Fruit fly (Drosophila melanogaster) whole organism, embryonic: Measurements from ENCODE around the gene CG10337.

ENCODE experiments used
- Asciz ChIP-seq: fragments of 200-800 bp; sonication (Bioruptor generic); optimal IDR thresholded peaks from 2 replicates; lab custom pipeline; 2017; ENCODE audit warnings: missing biosample characterization, mild to moderate bottlenecking, missing genetic modification characterization, missing genetic modification reagents
- B-H1 ChIP-seq: fragments of 200-800 bp; sonication (Bioruptor generic); IDR thresholded peaks from 3 replicates; pipeline ENCODE4 v1.3.6; 2022; ENCODE audit warnings: missing biosample characterization, missing genetic modification characterization
- Bgb ChIP-seq: fragments of 200-800 bp; sonication (Bioruptor generic); IDR thresholded peaks from 2 replicates; pipeline ENCODE4 v1.3.6; 2022; ENCODE audit warnings: missing biosample characterization, missing genetic modification characterization; ENCODE audit not compliant: partially characterized antibody
- CG10543 ChIP-seq: fragments of 200-800 bp; sonication (Bioruptor generic); optimal IDR thresholded peaks from 3 replicates; lab custom pipeline; 2017; ENCODE audit warnings: missing biosample characterization, mild to moderate bottlenecking, missing genetic modification characterization, moderate library complexity
- CG10959 ChIP-seq: fragments of 200-800 bp; sonication (Bioruptor generic); IDR thresholded peaks from 2 replicates; pipeline ENCODE4 v1.3.6; 2022; ENCODE audit warnings: missing biosample characterization, missing genetic modification characterization
- CG11085 ChIP-seq: fragments of 200-800 bp; sonication (Bioruptor generic); IDR thresholded peaks from 2 replicates; pipeline ENCODE4 v1.3.6; 2022; ENCODE audit warnings: missing biosample characterization, missing genetic modification characterization
- CG11504 ChIP-seq: fragments of 200-800 bp; sonication (Bioruptor generic); optimal IDR thresholded peaks from 3 replicates; lab custom pipeline; 2019; ENCODE audit warnings: missing biosample characterization, mild to moderate bottlenecking, missing genetic modification characterization, moderate library complexity
- CG12299 ChIP-seq: fragments of 200-800 bp; sonication (Bioruptor generic); optimal IDR thresholded peaks from 2 replicates; lab custom pipeline; 2018; ENCODE audit warnings: missing biosample characterization, mild to moderate bottlenecking, missing genetic modification characterization
- CG1647 ChIP-seq: fragments of 200-800 bp; sonication (Bioruptor generic); optimal IDR thresholded peaks from 3 replicates; lab custom pipeline; 2016; ENCODE audit warnings: missing biosample characterization, missing genetic modification characterization
- CG17912 ChIP-seq: fragments of 200-800 bp; sonication (Bioruptor generic); optimal IDR thresholded peaks from 2 replicates; lab custom pipeline; 2018; ENCODE audit warnings: missing biosample characterization, mild to moderate bottlenecking, missing genetic modification characterization
- CG18476 ChIP-seq: fragments of 200-800 bp; sonication (Bioruptor generic); optimal IDR thresholded peaks from 2 replicates; lab custom pipeline; 2016; ENCODE audit warnings: missing biosample characterization, mild to moderate bottlenecking, missing genetic modification characterization
- CG2120 ChIP-seq: fragments of 200-800 bp; sonication (Bioruptor generic); optimal IDR thresholded peaks from 3 replicates; lab custom pipeline; 2016; ENCODE audit warnings: missing biosample characterization, missing genetic modification characterization
- CG2129 ChIP-seq: fragments of 200-800 bp; sonication (Bioruptor generic); IDR thresholded peaks from 2 replicates; pipeline ENCODE4 v1.3.6; 2022; ENCODE audit warnings: missing biosample characterization, missing genetic modification characterization; ENCODE audit not compliant: partially characterized antibody
- CG30431 ChIP-seq: fragments of 200-800 bp; sonication (Bioruptor generic); optimal IDR thresholded peaks from 2 replicates; lab custom pipeline; 2017; ENCODE audit warnings: missing biosample characterization, missing genetic modification characterization
- CG3838 ChIP-seq: fragments of 200-800 bp; sonication (Bioruptor generic); optimal IDR thresholded peaks from 3 replicates; lab custom pipeline; 2016; ENCODE audit warnings: missing biosample characterization, missing genetic modification characterization
- CG3995 ChIP-seq: fragments of 200-800 bp; sonication (Bioruptor generic); optimal IDR thresholded peaks from 3 replicates; lab custom pipeline; 2016; ENCODE audit warnings: missing biosample characterization, missing genetic modification characterization
- CG5180 ChIP-seq: fragments of 200-800 bp; sonication (Bioruptor generic); optimal IDR thresholded peaks from 3 replicates; lab custom pipeline; 2017; ENCODE audit warnings: missing biosample characterization, missing genetic modification characterization, mild to moderate bottlenecking, moderate library complexity, missing genetic modification reagents
- CG7786 ChIP-seq: fragments of 200-800 bp; sonication (Bioruptor generic); optimal IDR thresholded peaks from 2 replicates; lab custom pipeline; 2016; ENCODE audit warnings: missing biosample characterization, missing genetic modification characterization
- Dbx ChIP-seq: fragments of 200-800 bp; sonication (Bioruptor generic); IDR thresholded peaks from 3 replicates; pipeline ENCODE4 v1.3.6; 2022; ENCODE audit warnings: missing biosample characterization, missing genetic modification characterization
- Dip2 ChIP-seq: fragments of 200-800 bp; sonication (Bioruptor generic); IDR thresholded peaks from 2 replicates; pipeline ENCODE4 v1.3.6; 2022; ENCODE audit warnings: missing biosample characterization, missing genetic modification characterization
- Dip3 ChIP-seq: fragments of 200-800 bp; sonication (Bioruptor generic); optimal IDR thresholded peaks from 3 replicates; lab custom pipeline; 2016; ENCODE audit warnings: missing biosample characterization, missing genetic modification characterization
- Dll ChIP-seq: fragments of 200-800 bp; sonication (Bioruptor generic); IDR thresholded peaks from 4 replicates; pipeline ENCODE4 v1.3.6; 2022; ENCODE audit warnings: missing biosample characterization, missing genetic modification characterization; ENCODE audit not compliant: partially characterized antibody
- HLH54F ChIP-seq: fragments of 200-800 bp; sonication (Bioruptor generic); optimal IDR thresholded peaks from 3 replicates; lab custom pipeline; 2016; ENCODE audit warnings: missing biosample characterization, missing genetic modification characterization
- Hand ChIP-seq: fragments of 200-800 bp; sonication (Bioruptor generic); optimal IDR thresholded peaks from 2 replicates; lab custom pipeline; 2017; ENCODE audit warnings: mild to moderate bottlenecking, missing biosample characterization, missing genetic modification reagents, missing genetic modification characterization
- Hr78 ChIP-seq, 2 experiments: fragments of 200-800 bp in 1 of 2; fragments of >200 bp in 1 of 2; sonication (Bioruptor generic) in 1 of 2; optimal IDR thresholded peaks; 2 replicates each; lab custom pipeline; 2017 to 2019; ENCODE audit warnings: missing biosample characterization in 2 of 2, missing genetic modification characterization in 2 of 2, mild to moderate bottlenecking in 1 of 2, moderate library complexity in 1 of 2
- MESR4 ChIP-seq: fragments of 200-800 bp; sonication (Bioruptor generic); optimal IDR thresholded peaks from 2 replicates; lab custom pipeline; 2018; ENCODE audit warnings: missing biosample characterization, mild to moderate bottlenecking, missing genetic modification characterization, moderate library complexity
- NFAT ChIP-seq: fragments of 200-800 bp; sonication (Bioruptor generic); IDR thresholded peaks from 2 replicates; pipeline ENCODE4 v1.3.6; 2022; ENCODE audit warnings: missing biosample characterization, missing genetic modification characterization
- Nf-YB ChIP-seq: fragments of 200-800 bp; sonication (Bioruptor generic); optimal IDR thresholded peaks from 3 replicates; lab custom pipeline; 2019; ENCODE audit warnings: missing biosample characterization, mild to moderate bottlenecking, missing genetic modification characterization, moderate library complexity
- Rx ChIP-seq: fragments of 200-800 bp; sonication (Bioruptor generic); IDR thresholded peaks from 2 replicates; pipeline ENCODE4 v1.3.6; 2022; ENCODE audit warnings: missing biosample characterization, missing genetic modification characterization
- Six4 ChIP-seq: fragments of 200-800 bp; sonication (Bioruptor generic); optimal IDR thresholded peaks from 2 replicates; lab custom pipeline; 2016; ENCODE audit warnings: missing biosample characterization, missing genetic modification characterization
- Taf1 ChIP-seq: fragments of 200-800 bp; sonication (Bioruptor generic); IDR thresholded peaks from 2 replicates; pipeline ENCODE4 v1.3.6; 2022; ENCODE audit warnings: missing biosample characterization, missing genetic modification characterization
- Xbp1 ChIP-seq: fragments of 200-800 bp; sonication (Bioruptor generic); optimal IDR thresholded peaks from 3 replicates; lab custom pipeline; 2016; ENCODE audit warnings: missing biosample characterization, mild to moderate bottlenecking, missing genetic modification characterization
- ap ChIP-seq: fragments of 200-800 bp; sonication (Bioruptor generic); IDR thresholded peaks from 2 replicates; pipeline ENCODE4 v1.3.6; 2022; ENCODE audit warnings: missing biosample characterization, missing genetic modification characterization
- ato ChIP-seq: fragments of 200-800 bp; sonication (Bioruptor generic); IDR thresholded peaks from 2 replicates; pipeline ENCODE4 v1.3.6; 2022; ENCODE audit warnings: missing biosample characterization, missing genetic modification characterization; ENCODE audit not compliant: partially characterized antibody
- bowl ChIP-seq: fragments of 200-800 bp; sonication (Bioruptor generic); IDR thresholded peaks from 2 replicates; pipeline ENCODE4 v1.3.6; 2022; ENCODE audit warnings: missing biosample characterization, missing genetic modification characterization
- cato ChIP-seq: fragments of 200-800 bp; sonication (Bioruptor generic); optimal IDR thresholded peaks from 2 replicates; lab custom pipeline; 2016; ENCODE audit warnings: missing biosample characterization, missing genetic modification characterization, borderline replicate concordance
- emc ChIP-seq: fragments of 200-800 bp; sonication (Bioruptor generic); optimal IDR thresholded peaks from 2 replicates; lab custom pipeline; 2016; ENCODE audit warnings: missing biosample characterization, missing genetic modification characterization
- fd102C ChIP-seq: fragments of 200-800 bp; sonication (Bioruptor generic); optimal IDR thresholded peaks from 2 replicates; lab custom pipeline; 2018; ENCODE audit warnings: missing biosample characterization, mild to moderate bottlenecking, missing genetic modification characterization, moderate library complexity
- fd64A ChIP-seq: fragments of 200-800 bp; sonication (Bioruptor generic); optimal IDR thresholded peaks from 3 replicates; lab custom pipeline; 2018; ENCODE audit warnings: missing biosample characterization, mild to moderate bottlenecking, missing genetic modification characterization
- gem ChIP-seq: fragments of 200-800 bp; sonication (Bioruptor generic); optimal IDR thresholded peaks from 2 replicates; lab custom pipeline; 2019; ENCODE audit warnings: missing biosample characterization, mild to moderate bottlenecking, missing genetic modification characterization, moderate library complexity
- insv ChIP-seq, 2 experiments: fragments of 200-800 bp; sonication (Bioruptor generic); optimal IDR thresholded peaks; 3 replicates each; lab custom pipeline; 2016 to 2018; ENCODE audit warnings: missing biosample characterization in 2 of 2, missing genetic modification characterization in 2 of 2
- mam ChIP-seq: fragments of 200-800 bp; sonication (Bioruptor generic); optimal IDR thresholded peaks from 3 replicates; lab custom pipeline; 2016; ENCODE audit warnings: missing biosample characterization, missing genetic modification characterization
- peb ChIP-seq: fragments of 200-800 bp; sonication (Bioruptor generic); IDR thresholded peaks from 2 replicates; pipeline ENCODE4 v1.3.6; 2022; ENCODE audit warnings: missing biosample characterization, missing genetic modification characterization
- pum ChIP-seq: fragments of 200-800 bp; sonication (Bioruptor generic); optimal IDR thresholded peaks from 2 replicates; lab custom pipeline; 2016; ENCODE audit warnings: missing biosample characterization, missing genetic modification characterization
- ranshi ChIP-seq: fragments of 200-800 bp; sonication (Bioruptor generic); IDR thresholded peaks from 2 replicates; pipeline ENCODE4 v1.3.6; 2022; ENCODE audit warnings: missing biosample characterization, missing genetic modification characterization
- repo ChIP-seq: fragments of 200-800 bp; sonication (Bioruptor generic); optimal IDR thresholded peaks from 2 replicates; lab custom pipeline; 2016; ENCODE audit warnings: missing biosample characterization, missing genetic modification characterization
- sd ChIP-seq: fragments of 200-800 bp; sonication (Bioruptor generic); optimal IDR thresholded peaks from 3 replicates; lab custom pipeline; 2018; ENCODE audit warnings: missing biosample characterization, mild to moderate bottlenecking, missing genetic modification characterization, moderate library complexity
- slbo ChIP-seq: fragments of 200-800 bp; sonication (Bioruptor generic); IDR thresholded peaks from 2 replicates; pipeline ENCODE4 v1.3.6; 2022; ENCODE audit warnings: missing biosample characterization, missing genetic modification characterization
- tll ChIP-seq, 2 experiments: fragments of 200-800 bp in 1 of 2; fragments of >200 bp in 1 of 2; sonication (Bioruptor generic) in 1 of 2; optimal IDR thresholded peaks; 2 replicates each; lab custom pipeline; 2017 to 2019; ENCODE audit warnings: missing biosample characterization in 2 of 2, missing genetic modification characterization in 2 of 2, mild to moderate bottlenecking in 1 of 2, moderate library complexity in 1 of 2
- vfl ChIP-seq: fragments of 200-800 bp; sonication (Bioruptor generic); optimal IDR thresholded peaks from 2 replicates; lab custom pipeline; 2016; ENCODE audit warnings: missing biosample characterization, missing genetic modification characterization
- z ChIP-seq: fragments of 200-800 bp; sonication (Bioruptor generic); IDR thresholded peaks from 3 replicates; pipeline ENCODE4 v1.3.6; 2022; ENCODE audit warnings: missing biosample characterization, missing genetic modification characterization

CG10337 gene

dm6 chr2L:19582185-19582584, 35.4 kb upstream of the CG10337 start, which contains the start of gene Hakai (continued):
- TF ChIP-seq tll (GFP tag; optimal IDR thresholded peaks at IDR 0.05; lab: Kevin White, UChicago), result no peak
- peak; percentile 77 for TF ChIP-seq repo
- peak; percentile 18 for TF ChIP-seq CG30431 (GFP tag; lab: Kevin White, UChicago)
- TF ChIP-seq Dip3 (GFP tag; lab: Kevin White, UChicago), result peak; percentile 65
- TF ChIP-seq CG11085 (GFP tag; lab: Robert Waterston, UW), result no peak
- TF ChIP-seq HLH54F (GFP tag; lab: Kevin White, UChicago), result peak; percentile 73
- no peak for TF ChIP-seq CG10959
- peak; percentile 77 for TF ChIP-seq pum
- TF ChIP-seq CG2120 (GFP tag; lab: Kevin White, UChicago), result peak; percentile 75
- no peak for TF ChIP-seq bowl (GFP tag; lab: Robert Waterston, UW)
- TF ChIP-seq gem, result peak; percentile 36
- TF ChIP-seq Dll (GFP tag; lab: Robert Waterston, UW), result peak; percentile 62; the same call in 3 of the 4 replicates
- TF ChIP-seq mam (GFP tag; lab: Kevin White, UChicago), result peak; percentile 86
- peak; percentile 72 for TF ChIP-seq NFAT (GFP tag; lab: Robert Waterston, UW)
- TF ChIP-seq CG7786 (GFP tag; lab: Kevin White, UChicago), result peak; percentile 49
- no peak for TF ChIP-seq Nf-YB (GFP tag; lab: Kevin White, UChicago)
- no peak for TF ChIP-seq CG5180 (GFP tag; lab: Kevin White, UChicago)
- no peak for TF ChIP-seq fd102C (GFP tag; lab: Kevin White, UChicago)
- TF ChIP-seq Hand, result no peak
- peak; percentile 32 for TF ChIP-seq Rx (GFP tag; lab: Robert Waterston, UW)
- peak; percentile 35 for TF ChIP-seq emc (GFP tag; lab: Kevin White, UChicago)
- no peak for TF ChIP-seq ap (GFP tag; lab: Robert Waterston, UW)
- peak; percentile 55 for TF ChIP-seq CG11504 (tag; lab: Kevin White, UChicago)
- TF ChIP-seq peb (GFP tag; lab: Robert Waterston, UW), result peak; percentile 51
- peak; percentile 30 for TF ChIP-seq CG10543 (GFP tag; lab: Kevin White, UChicago)
- TF ChIP-seq CG12299 (tag; lab: Kevin White, UChicago), result no peak
- no peak for TF ChIP-seq ato (GFP tag; lab: Robert Waterston, UW)
- no peak for TF ChIP-seq CG2129 (GFP tag; lab: Robert Waterston, UW)
- TF ChIP-seq CG3995 (GFP tag; lab: Kevin White, UChicago), result peak; percentile 4
- peak; percentile 24 for TF ChIP-seq CG18476 (GFP tag; lab: Kevin White, UChicago)
- TF ChIP-seq ranshi (GFP tag; lab: Robert Waterston, UW), result peak; percentile 82
- no peak for TF ChIP-seq insv (GFP tag; optimal IDR thresholded peaks at IDR 0.05; lab: Kevin White, UChicago)
- peak; percentile 11; the same call in 1 of the 2 replicates for TF ChIP-seq Taf1 (GFP tag; lab: Robert Waterston, UW)
- peak; percentile 81 for TF ChIP-seq Xbp1
- TF ChIP-seq Dbx, result peak; percentile 69; the same call in 2 of the 3 replicates
- no peak for TF ChIP-seq fd64A
- peak; percentile 72 for TF ChIP-seq CG1647 (GFP tag; lab: Kevin White, UChicago)
- TF ChIP-seq Bgb, result peak; percentile 51
- TF ChIP-seq B-H1 (GFP tag; lab: Robert Waterston, UW), result no peak
- TF ChIP-seq Six4 (GFP tag; lab: Kevin White, UChicago), result peak; percentile 73

dm6 chr2L:19579995-19580578, 33.3 kb upstream of the CG10337 start, which contains the start of gene Pmvk:
Gene Pmvk, minus strand, starts transcription at chr2L:19580351.
- TF ChIP-seq Asciz (GFP tag; lab: Kevin White, UChicago) (no peak), cato (no peak), sd (no peak), Dip2 (no peak), MESR4 (GFP tag; lab: Kevin White, UChicago) (peak; percentile 52), CG17912 (GFP tag; lab: Kevin White, UChicago) (no peak), z (GFP tag; lab: Robert Waterston, UW) (no peak), Hr78 (GFP tag; optimal IDR thresholded peaks at IDR 0.05; lab: Kevin White, UChicago) (no peak), CG3838 (no peak), slbo (no peak), vfl (GFP tag; lab: Kevin White, UChicago) (no peak)
